Worm (Caenorhabditis elegans) whole organism, early embryonic: ENCODE results near the gene W09C2.7.

Experiments
- F13C5.2 ChIP-seq: sonication (generic microtip); optimal IDR thresholded peaks from 2 replicates; lab custom pipeline; 2017; ENCODE audit warnings: mild to moderate bottlenecking, missing genetic modification characterization, inconsistent platforms, missing compliant biosample characterization
- ama-1 ChIP-seq: fragments of 150-350 bp; optimal IDR thresholded peaks from 2 replicates; lab custom pipeline; 2014
- flt-1 ChIP-seq: fragments of 200-800 bp; sonication (Bioruptor generic); IDR thresholded peaks from 2 replicates; pipeline ENCODE4 v1.3.6; 2022; ENCODE audit warnings: missing genetic modification characterization, missing compliant biosample characterization
- pes-1 ChIP-seq: fragments of 200-800 bp; sonication (Bioruptor generic); IDR thresholded peaks from 2 replicates; pipeline ENCODE4 v1.3.6; 2022; ENCODE audit warnings: missing genetic modification reagents, missing genetic modification characterization, missing compliant biosample characterization
- scrt-1 ChIP-seq: fragments of 200-800 bp; sonication (Bioruptor generic); IDR thresholded peaks from 2 replicates; pipeline ENCODE4 v1.3.6; 2022; ENCODE audit warnings: missing genetic modification characterization, missing compliant biosample characterization
- tbx-11 ChIP-seq: fragments of 200-800 bp; sonication (Bioruptor generic); IDR thresholded peaks from 2 replicates; pipeline ENCODE4 v1.3.6; 2022; ENCODE audit warnings: missing genetic modification characterization, missing compliant biosample characterization
- tbx-37 ChIP-seq: fragments of 200-800 bp; sonication (Bioruptor generic); conservative IDR thresholded peaks from 2 replicates; pipeline ENCODE4 v1.3.6; 2022; ENCODE audit warnings: missing genetic modification reagents, missing genetic modification characterization, missing compliant biosample characterization

DNA sequence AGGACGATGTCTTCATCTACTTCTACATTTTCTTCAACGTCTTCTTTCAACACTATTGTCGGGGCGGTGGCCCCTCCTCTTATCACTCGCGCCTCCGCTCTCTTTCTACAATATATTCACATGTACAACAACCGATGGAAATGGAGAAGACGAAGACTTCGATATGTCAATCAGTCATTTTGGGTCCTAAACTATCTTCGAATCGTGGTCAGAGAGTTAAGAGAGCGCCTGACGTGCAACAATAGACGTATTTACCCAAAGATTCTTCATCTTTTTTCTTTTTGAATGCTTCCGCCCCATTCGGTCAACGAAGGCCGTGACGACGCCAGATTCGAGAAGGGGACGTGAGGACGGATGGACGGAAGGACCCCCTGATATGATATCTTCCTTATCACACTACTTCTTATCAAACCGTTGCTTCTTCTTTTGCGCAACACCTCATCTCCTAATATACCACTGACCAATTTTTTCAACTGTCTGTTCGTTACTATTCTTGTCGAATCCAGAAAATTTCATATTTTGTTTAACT lies 10.9 kb upstream of the W09C2.7 start:
- TF ChIP-seq flt-1 (GFP tag; lab: Robert Waterston, UW) (no peak), tbx-37 (GFP tag; lab: Robert Waterston, UW) (no peak), ama-1 (lab: Kevin White, UChicago) (no peak), tbx-11 (no peak), pes-1 (GFP tag; lab: Robert Waterston, UW) (no peak), scrt-1 (no peak), F13C5.2 (tag; lab: Kevin White, UChicago) (no peak)
